Worm (Caenorhabditis elegans) whole organism, mixed stage, embryonic: ENCODE measurements around the gene daf-15.

ENCODE experiments used
- M03D4.4 ChIP-seq: sonication (generic microtip); optimal IDR thresholded peaks from 2 replicates; lab custom pipeline; 2017; ENCODE audit warnings: mild to moderate bottlenecking, missing genetic modification characterization, missing compliant biosample characterization
- bed-3 ChIP-seq: fragments of 200-800 bp; sonication (Bioruptor generic); optimal IDR thresholded peaks from 3 replicates; lab custom pipeline; 2018; ENCODE audit warnings: mild to moderate bottlenecking, missing genetic modification characterization, moderate library complexity, missing compliant biosample characterization
- blmp-1 ChIP-seq: fragments of 150-350 bp; optimal IDR thresholded peaks from 2 replicates; lab custom pipeline; 2014; ENCODE audit warnings: missing biosample characterization, missing genetic modification characterization
- ceh-83 ChIP-seq: fragments of 200-800 bp; sonication (Bioruptor generic); optimal IDR thresholded peaks from 2 replicates; lab custom pipeline; 2018; ENCODE audit warnings: mild to moderate bottlenecking, missing genetic modification characterization, missing compliant biosample characterization
- ces-1 ChIP-seq: fragments of 150-350 bp; optimal IDR thresholded peaks from 2 replicates; lab custom pipeline; 2014; ENCODE audit warnings: missing biosample characterization, missing genetic modification reagents, missing genetic modification characterization
- elt-1 ChIP-seq: sonication (generic microtip); optimal IDR thresholded peaks from 2 replicates; lab custom pipeline; 2017; ENCODE audit warnings: missing genetic modification characterization, mild to moderate bottlenecking, missing compliant biosample characterization, antibody characterized with exemption, moderate library complexity, borderline replicate concordance; ENCODE audit not compliant: insufficient read depth
- elt-3 ChIP-seq: fragments of 150-350 bp; optimal IDR thresholded peaks from 2 replicates; lab custom pipeline; 2014; ENCODE audit warnings: missing biosample characterization, missing genetic modification characterization
- hlh-1 ChIP-seq: fragments of 150-350 bp; optimal IDR thresholded peaks from 2 replicates; lab custom pipeline; 2014; ENCODE audit warnings: missing biosample characterization, missing genetic modification reagents, missing genetic modification characterization
- lin-13 ChIP-seq: fragments of 150-350 bp; optimal IDR thresholded peaks from 2 replicates; lab custom pipeline; 2014; ENCODE audit warnings: missing biosample characterization, missing genetic modification characterization
- mab-5 ChIP-seq: fragments of 150-350 bp; optimal IDR thresholded peaks from 2 replicates; lab custom pipeline; 2014; ENCODE audit warnings: missing biosample characterization, missing genetic modification characterization
- mls-2 ChIP-seq: sonication (generic microtip); optimal IDR thresholded peaks from 2 replicates; lab custom pipeline; 2016; ENCODE audit warnings: mild to moderate bottlenecking, missing genetic modification characterization, moderate library complexity, missing compliant biosample characterization
- nhr-12 ChIP-seq: fragments of 150-350 bp; optimal IDR thresholded peaks from 2 replicates; lab custom pipeline; 2014; ENCODE audit warnings: missing biosample characterization, missing genetic modification characterization
- nhr-2 ChIP-seq: fragments of 150-350 bp; optimal IDR thresholded peaks from 2 replicates; lab custom pipeline; 2014; ENCODE audit warnings: missing biosample characterization, missing genetic modification characterization
- nhr-237 ChIP-seq: fragments of 150-350 bp; optimal IDR thresholded peaks from 2 replicates; lab custom pipeline; 2014; ENCODE audit warnings: missing biosample characterization, missing genetic modification characterization
- nhr-28 ChIP-seq: fragments of 150-350 bp; optimal IDR thresholded peaks from 2 replicates; lab custom pipeline; 2014; ENCODE audit warnings: missing biosample characterization, missing genetic modification characterization
- nhr-76 ChIP-seq: sonication (generic microtip); optimal IDR thresholded peaks from 2 replicates; lab custom pipeline; 2017; ENCODE audit warnings: missing biosample characterization, missing genetic modification characterization
- pha-4 ChIP-seq: fragments of 150-350 bp; optimal IDR thresholded peaks from 2 replicates; lab custom pipeline; 2018; ENCODE audit warnings: missing biosample characterization, missing genetic modification reagents, missing genetic modification characterization
- sem-2 ChIP-seq: fragments of 200-800 bp; sonication (Bioruptor generic); optimal IDR thresholded peaks from 2 replicates; lab custom pipeline; 2018; ENCODE audit warnings: mild to moderate bottlenecking, missing genetic modification characterization, missing compliant biosample characterization
- snpc-4 ChIP-seq: fragments of 150-350 bp; optimal IDR thresholded peaks from 2 replicates; lab custom pipeline; 2014; ENCODE audit warnings: missing biosample characterization, missing genetic modification characterization
- sptf-1 ChIP-seq: sonication (generic microtip); optimal IDR thresholded peaks from 2 replicates; lab custom pipeline; 2017; ENCODE audit warnings: mild to moderate bottlenecking, missing genetic modification characterization, moderate library complexity, missing compliant biosample characterization
- tbx-8 ChIP-seq: fragments of 200-800 bp; sonication (Bioruptor generic); optimal IDR thresholded peaks from 2 replicates; lab custom pipeline; 2018; ENCODE audit warnings: mild to moderate bottlenecking, missing genetic modification characterization, moderate library complexity, missing compliant biosample characterization
- unc-120 ChIP-seq: sonication (generic microtip); optimal IDR thresholded peaks from 2 replicates; lab custom pipeline; 2017; ENCODE audit warnings: missing genetic modification characterization, missing compliant biosample characterization; ENCODE audit not compliant: poor library complexity, severe bottlenecking
- unc-39 ChIP-seq: fragments of 150-350 bp; optimal IDR thresholded peaks from 2 replicates; lab custom pipeline; 2014; ENCODE audit warnings: missing biosample characterization, missing genetic modification characterization
- unc-62 ChIP-seq: fragments of 150-350 bp; optimal IDR thresholded peaks from 2 replicates; lab custom pipeline; 2014; ENCODE audit warnings: missing biosample characterization, missing genetic modification reagents, missing genetic modification characterization
- ztf-11 ChIP-seq: fragments of 150-350 bp; optimal IDR thresholded peaks from 2 replicates; lab custom pipeline; 2014; ENCODE audit warnings: missing biosample characterization, missing genetic modification characterization

The daf-15 gene

DNA sequence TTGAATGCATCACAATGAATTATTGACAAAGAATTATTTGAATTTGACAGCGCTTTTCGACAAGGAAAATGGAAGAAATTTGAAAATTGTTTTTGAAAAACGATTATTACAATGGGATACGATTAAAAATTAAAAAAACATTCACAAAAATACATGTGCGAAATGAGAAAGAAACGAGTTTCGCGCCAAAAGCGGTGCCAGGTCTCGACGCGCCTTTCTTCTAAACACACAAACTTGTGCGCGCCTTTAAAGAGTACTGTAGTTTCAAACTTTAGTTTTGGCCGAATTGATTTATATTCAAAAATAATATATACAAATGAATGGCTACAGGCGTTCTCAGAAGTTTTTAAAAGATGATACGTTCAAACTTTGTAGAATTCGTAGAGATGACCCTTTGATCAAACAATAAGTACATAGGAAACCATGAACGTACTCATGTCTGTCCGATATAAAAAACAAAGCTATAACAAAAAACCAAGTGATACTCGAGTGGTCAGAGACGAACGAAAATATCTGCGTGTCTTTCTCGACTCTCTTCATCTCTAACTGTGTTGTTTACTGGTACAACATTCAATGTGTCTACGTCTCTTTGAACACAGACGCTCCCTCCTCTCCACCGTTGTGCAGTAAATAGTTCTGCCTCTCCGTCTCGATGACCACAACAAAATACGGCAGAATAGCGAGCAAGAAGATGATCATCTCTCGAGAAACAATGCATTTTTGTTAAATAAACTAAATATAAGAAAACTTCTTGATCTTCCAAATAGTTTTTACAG is 18.0 kb upstream of the daf-15 start:
- no peak for TF ChIP-seq nhr-2 (tag; lab: Kevin White, UChicago)
- no peak for TF ChIP-seq mab-5 (tag; lab: Kevin White, UChicago)
- no peak for TF ChIP-seq nhr-237
- TF ChIP-seq nhr-76 (tag; lab: Kevin White, UChicago): no peak
- TF ChIP-seq sptf-1 (tag; lab: Kevin White, UChicago): no peak
- TF ChIP-seq nhr-28 (tag; lab: Kevin White, UChicago): no peak
- no peak for TF ChIP-seq lin-13 (tag; lab: Kevin White, UChicago)
- no peak for TF ChIP-seq sem-2
- TF ChIP-seq pha-4 (tag; lab: Kevin White, UChicago): peak; percentile 55
- TF ChIP-seq ztf-11: no peak
- no peak for TF ChIP-seq tbx-8 (GFP tag; lab: Kevin White, UChicago)
- peak; percentile 29 for TF ChIP-seq hlh-1 (tag; lab: Kevin White, UChicago)
- TF ChIP-seq ces-1: peak; percentile 2
- TF ChIP-seq bed-3 (GFP tag; lab: Kevin White, UChicago): no peak

DNA sequence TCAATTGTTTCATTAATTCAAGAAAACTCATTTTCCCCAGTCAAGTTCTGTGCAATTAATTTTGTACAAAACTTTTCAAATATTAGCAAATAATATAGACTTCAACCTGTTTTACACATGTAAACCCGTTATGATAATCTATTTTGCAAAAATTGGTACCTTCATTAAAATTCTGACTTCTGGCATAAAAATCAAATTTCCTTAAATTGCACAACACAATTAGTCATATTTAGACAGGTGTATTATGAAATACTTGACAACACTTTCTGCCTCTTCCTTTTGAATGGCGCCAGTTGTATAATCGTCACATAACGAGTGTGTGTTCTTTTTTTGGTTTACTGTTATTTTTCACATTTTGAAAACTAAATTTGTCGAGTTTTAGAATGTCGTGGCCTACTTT is 14.9 kb upstream of the daf-15 start, which contains the start of gene fbxc-58:
TSS of gene fbxc-58 (plus strand) at position 383 of the 400 bp plus-strand sequence.
- TF ChIP-seq ces-1: peak; percentile 53
- no peak for TF ChIP-seq hlh-1 (tag; lab: Kevin White, UChicago)
- TF ChIP-seq, all 35 proteins: peak for 1

DNA sequence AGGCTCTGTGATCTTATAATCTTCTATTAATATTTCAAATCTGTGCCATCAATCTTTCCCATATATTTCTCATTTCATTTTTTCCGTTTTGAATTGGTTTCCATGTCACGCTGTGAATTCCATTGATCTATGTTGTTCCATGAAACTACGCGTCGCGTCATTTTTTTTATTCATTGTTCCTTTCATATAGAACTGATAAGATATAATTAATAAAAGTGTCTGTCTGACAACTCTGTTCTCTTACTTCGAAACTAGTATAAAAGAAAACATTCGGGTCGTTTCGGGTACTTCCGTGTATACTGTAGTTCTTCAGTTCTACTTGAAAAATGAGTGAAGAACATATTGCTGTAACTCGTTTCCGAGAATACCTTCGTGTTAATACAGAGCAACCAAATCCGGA is 11.5 kb upstream of the daf-15 start, which contains the start of gene C10C5.3:
TSS of gene C10C5.3 (plus strand) at position 301 of the 400 bp plus-strand sequence.
- no peak for TF ChIP-seq tbx-8 (GFP tag; lab: Kevin White, UChicago)
- no peak for TF ChIP-seq snpc-4 (tag; lab: Kevin White, UChicago)
- no peak for TF ChIP-seq unc-62

DNA sequence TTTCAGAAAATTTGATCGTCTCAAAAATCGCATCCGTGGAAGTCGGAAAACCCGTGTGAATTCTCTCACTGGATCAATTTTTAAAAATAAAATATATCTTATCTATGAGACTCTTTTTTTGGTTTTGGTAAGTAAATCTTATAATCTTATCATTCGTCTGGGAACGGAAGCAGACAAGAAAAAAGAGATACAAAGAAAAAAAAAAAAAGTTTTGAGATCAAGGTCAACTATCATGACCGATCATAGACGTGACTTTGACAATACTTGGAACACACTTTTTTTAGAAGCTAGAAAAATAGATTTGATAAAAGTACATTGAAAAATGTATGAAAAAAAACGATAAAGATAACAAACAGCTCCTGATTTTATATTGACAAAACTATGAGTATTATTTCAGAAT is 9.5 kb upstream of the daf-15 start:
- no peak for TF ChIP-seq nhr-76 (tag; lab: Kevin White, UChicago)
- TF ChIP-seq nhr-12 (tag; lab: Kevin White, UChicago): no peak

DNA sequence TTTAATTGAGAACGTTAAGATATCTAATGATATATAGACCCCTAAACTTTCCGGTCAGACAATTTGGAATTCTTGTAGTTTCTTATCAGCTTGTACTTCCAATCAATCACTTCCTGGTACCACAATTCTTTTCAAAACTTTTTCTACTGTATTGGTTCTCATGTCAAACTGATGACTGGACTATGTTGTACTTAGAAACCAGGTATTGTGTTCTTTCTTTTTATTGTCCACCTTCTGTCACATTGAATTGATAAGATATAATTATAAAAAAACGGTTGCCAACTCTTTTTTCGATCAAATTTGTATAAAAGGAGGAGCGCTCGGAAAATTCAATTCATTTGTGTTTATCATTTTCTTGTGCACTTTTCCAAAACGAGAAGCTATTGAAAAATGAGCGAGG is 7.7 kb upstream of the daf-15 start, which contains the start of gene C10C5.4:
TSS of gene C10C5.4 (plus strand) at position 281 of the 400 bp plus-strand sequence.
- TF ChIP-seq hlh-1 (tag; lab: Kevin White, UChicago) (no peak), nhr-76 (tag; lab: Kevin White, UChicago) (no peak), blmp-1 (tag; lab: Kevin White, UChicago) (no peak), nhr-28 (tag; lab: Kevin White, UChicago) (no peak)

DNA sequence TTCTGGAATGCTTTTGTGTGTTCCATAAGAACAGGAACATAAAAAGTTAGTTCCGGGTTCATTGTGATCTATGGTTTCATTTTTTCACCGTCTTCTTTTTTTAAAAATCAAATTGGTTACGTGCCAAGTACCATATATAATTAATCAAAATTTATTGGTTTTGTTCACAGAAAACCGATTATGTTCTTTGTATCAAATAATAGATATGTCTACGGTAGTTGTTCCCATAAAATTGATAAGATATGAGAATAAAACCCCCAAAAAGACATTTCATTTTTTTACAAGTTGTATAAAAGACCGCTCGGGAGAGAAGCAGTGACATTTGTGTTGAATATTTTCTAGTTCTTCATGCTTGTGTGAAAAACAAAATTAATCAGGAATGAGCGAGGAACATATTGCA is 4.9 kb upstream of the daf-15 start, which contains the start of gene C10C5.5:
TSS of gene C10C5.5 (plus strand) at position 301 of the 400 bp plus-strand sequence.
- TF ChIP-seq nhr-12 (tag; lab: Kevin White, UChicago) (no peak), nhr-76 (tag; lab: Kevin White, UChicago) (no peak), mls-2 (no peak), ceh-83 (no peak), unc-62 (no peak)

DNA sequence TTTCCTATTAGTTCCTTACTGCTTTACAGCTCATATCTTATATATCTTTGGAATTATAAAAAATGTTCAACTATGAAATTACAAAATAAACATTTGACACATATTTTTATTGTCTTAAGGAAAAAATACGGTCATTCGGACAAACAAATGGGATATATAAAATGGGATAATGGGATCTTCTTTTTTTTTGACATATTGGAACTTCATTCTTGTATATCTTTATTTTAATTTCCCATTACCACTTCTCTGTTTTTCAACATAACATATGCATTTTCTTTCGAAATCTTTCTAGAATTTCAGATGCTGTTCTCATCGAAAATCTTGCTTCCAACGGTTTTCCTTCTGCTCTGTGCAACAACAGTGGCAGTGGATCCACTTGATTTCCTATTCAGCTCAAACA is 1.2 kb upstream of the daf-15 start, which contains the start of gene C10C5.7:
TSS of gene C10C5.7 (plus strand) at position 301 of the 400 bp plus-strand sequence.
- TF ChIP-seq blmp-1 (tag; lab: Kevin White, UChicago) (no peak), unc-120 (tag; lab: Kevin White, UChicago) (no peak), unc-39 (tag; lab: Kevin White, UChicago) (no peak), bed-3 (GFP tag; lab: Kevin White, UChicago) (no peak), ztf-11 (no peak)
- TF ChIP-seq, all 35 proteins: peak for 0

DNA sequence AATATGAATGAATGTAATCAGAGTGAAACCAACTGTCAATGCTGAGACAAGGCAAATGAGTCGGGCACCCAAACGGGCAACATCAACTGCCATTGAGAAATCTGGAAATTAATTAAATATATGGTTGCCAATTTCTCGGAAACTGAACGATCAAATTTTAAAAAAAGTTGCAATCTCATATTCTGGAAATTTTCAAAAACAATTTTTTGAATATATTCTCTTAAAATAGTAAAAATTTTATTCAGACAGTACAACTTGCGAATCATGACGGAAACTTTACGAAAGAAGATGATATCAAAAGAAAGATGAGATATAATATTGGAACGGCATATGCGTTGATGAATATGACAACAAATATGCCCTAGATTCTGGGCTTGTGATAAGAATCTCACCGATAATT is 10.1 kb downstream of the daf-15 start, which contains the start of gene col-121:
TSS of gene col-121 (minus strand) at position 101 of the 400 bp plus-strand sequence.
- TF ChIP-seq nhr-76 (tag; lab: Kevin White, UChicago) (no peak), nhr-237 (no peak), elt-3 (tag; lab: Kevin White, UChicago) (peak; percentile 37), M03D4.4 (tag; lab: Kevin White, UChicago) (no peak), elt-1 (tag; lab: Kevin White, UChicago) (peak; percentile 87)
